Fruit fly (Drosophila melanogaster) whole organism, wandering third instar larva: ENCODE results near the gene CG5162.

ENCODE experiments used
- Abd-B ChIP-seq: fragments of >200 bp; optimal IDR thresholded peaks from 2 replicates; lab custom pipeline; 2017; ENCODE audit warnings: missing biosample characterization, missing genetic modification characterization
- CG32264 ChIP-seq: fragments of 200-800 bp; sonication (Bioruptor generic); optimal IDR thresholded peaks from 2 replicates; lab custom pipeline; 2016; ENCODE audit warnings: missing biosample characterization, missing genetic modification characterization
- CG9705 ChIP-seq: fragments of 200-800 bp; sonication (Bioruptor generic); optimal IDR thresholded peaks from 2 replicates; lab custom pipeline; 2018; ENCODE audit warnings: missing biosample characterization, mild to moderate bottlenecking, missing genetic modification characterization
- CrebA ChIP-seq: fragments of 200-800 bp; sonication (Bioruptor generic); optimal IDR thresholded peaks from 2 replicates; lab custom pipeline; 2016; ENCODE audit warnings: missing biosample characterization, mild to moderate bottlenecking, missing genetic modification characterization, borderline replicate concordance
- Dfd ChIP-seq: fragments of >200 bp; optimal IDR thresholded peaks from 2 replicates; lab custom pipeline; 2017; ENCODE audit warnings: missing biosample characterization, missing genetic modification characterization
- GATAd ChIP-seq: sonication (Bioruptor generic); optimal IDR thresholded peaks from 2 replicates; lab custom pipeline; 2016; ENCODE audit warnings: missing biosample characterization, missing genetic modification characterization
- HLH106 ChIP-seq: fragments of 200-800 bp; optimal IDR thresholded peaks from 3 replicates; lab custom pipeline; 2019; ENCODE audit warnings: missing biosample characterization, mild to moderate bottlenecking, missing genetic modification characterization, moderate library complexity
- Hnf4 ChIP-seq: fragments of 200-800 bp; sonication (Bioruptor generic); optimal IDR thresholded peaks from 2 replicates; lab custom pipeline; 2016; ENCODE audit warnings: missing biosample characterization, mild to moderate bottlenecking, missing genetic modification characterization
- Hr83 ChIP-seq: fragments of 200-300 bp; sonication (Bioruptor generic); optimal IDR thresholded peaks from 2 replicates; lab custom pipeline; 2016; ENCODE audit warnings: missing biosample characterization, mild to moderate bottlenecking, missing genetic modification characterization, moderate library complexity; ENCODE audit not compliant: poor library complexity, severe bottlenecking
- Jra ChIP-seq: sonication (Bioruptor generic); optimal IDR thresholded peaks from 2 replicates; lab custom pipeline; 2016; ENCODE audit warnings: missing biosample characterization, missing genetic modification characterization
- Mio ChIP-seq: sonication (Bioruptor generic); optimal IDR thresholded peaks from 2 replicates; lab custom pipeline; 2016; ENCODE audit warnings: missing biosample characterization, missing genetic modification characterization
- Myc ChIP-seq: fragments of >200 bp; optimal IDR thresholded peaks from 2 replicates; lab custom pipeline; 2017
- N ChIP-seq: fragments of >200 bp; optimal IDR thresholded peaks from 2 replicates; lab custom pipeline; 2018; ENCODE audit warnings: missing biosample characterization, missing external identifiers, missing genetic modification characterization
- OdsH ChIP-seq: fragments of 200-800 bp; sonication (Bioruptor generic); optimal IDR thresholded peaks from 2 replicates; lab custom pipeline; 2016; ENCODE audit warnings: missing biosample characterization, mild to moderate bottlenecking, missing genetic modification characterization
- Rel ChIP-seq, 2 experiments: fragments of 200-800 bp; sonication (Bioruptor generic) in 1 of 2; optimal IDR thresholded peaks; 2 replicates in 1 of 2; 3 replicates in 1 of 2; lab custom pipeline; 2016 to 2019; ENCODE audit warnings: mild to moderate bottlenecking in 2 of 2, missing biosample characterization in 2 of 2, missing genetic modification characterization in 2 of 2, moderate library complexity in 1 of 2
- Sp1 ChIP-seq: fragments of 200-800 bp; sonication (Bioruptor generic); optimal IDR thresholded peaks from 3 replicates; lab custom pipeline; 2019; ENCODE audit warnings: missing biosample characterization, mild to moderate bottlenecking, missing genetic modification characterization, moderate library complexity
- Vsx2 ChIP-seq: fragments of 200-300, 225-300 bp; sonication (Bioruptor generic); optimal IDR thresholded peaks from 2 replicates; lab custom pipeline; 2018; ENCODE audit warnings: missing biosample characterization, missing genetic modification characterization; ENCODE audit not compliant: partially characterized antibody
- br ChIP-seq: fragments of 200-800 bp; sonication (Bioruptor generic); optimal IDR thresholded peaks from 2 replicates; lab custom pipeline; 2016; ENCODE audit warnings: missing biosample characterization, missing genetic modification characterization
- brk ChIP-seq: fragments of 200-800 bp; sonication (Bioruptor generic); optimal IDR thresholded peaks from 2 replicates; lab custom pipeline; 2016; ENCODE audit warnings: missing biosample characterization, mild to moderate bottlenecking, missing genetic modification characterization
- dl ChIP-seq, 2 experiments: fragments of 175-275, 200-275 bp in 1 of 2; fragments of 200-275 bp in 1 of 2; sonication (Bioruptor generic); optimal IDR thresholded peaks; lab custom pipeline; 2018; ENCODE audit warnings: mild to moderate bottlenecking in 2 of 2, missing biosample characterization in 2 of 2, missing genetic modification characterization in 2 of 2, moderate library complexity in 2 of 2; ENCODE audit not compliant: partially characterized antibody in 2 of 2, insufficient read depth in 1 of 2
- dmrt93B ChIP-seq: fragments of 200-800 bp; sonication (Bioruptor generic); optimal IDR thresholded peaks from 2 replicates; lab custom pipeline; 2018; ENCODE audit warnings: missing biosample characterization, mild to moderate bottlenecking, missing genetic modification characterization
- dsf ChIP-seq: sonication (Bioruptor generic); optimal IDR thresholded peaks from 2 replicates; lab custom pipeline; 2016; ENCODE audit warnings: missing biosample characterization, missing genetic modification characterization, borderline replicate concordance
- foxo ChIP-seq, 2 experiments: fragments of 200-800 bp; sonication (Bioruptor generic); optimal IDR thresholded peaks; 2 replicates in 1 of 2; 3 replicates in 1 of 2; lab custom pipeline; 2016 to 2017; ENCODE audit warnings: missing biosample characterization in 2 of 2, missing genetic modification characterization in 2 of 2
- fru ChIP-seq: fragments of 200-800 bp; sonication (Bioruptor generic); optimal IDR thresholded peaks from 3 replicates; lab custom pipeline; 2016; ENCODE audit warnings: missing biosample characterization, mild to moderate bottlenecking, missing genetic modification characterization
- h ChIP-seq: fragments of 200-800 bp; sonication (Bioruptor generic); optimal IDR thresholded peaks from 3 replicates; lab custom pipeline; 2016; ENCODE audit warnings: missing biosample characterization, mild to moderate bottlenecking, missing genetic modification characterization
- jim ChIP-seq: fragments of 175-275, 200-325 bp; sonication (Bioruptor generic); optimal IDR thresholded peaks from 2 replicates; lab custom pipeline; 2016; ENCODE audit warnings: missing biosample characterization, mild to moderate bottlenecking, missing genetic modification characterization
- pan ChIP-seq: fragments of >200 bp; optimal IDR thresholded peaks from 2 replicates; lab custom pipeline; 2017
- psq ChIP-seq: fragments of 200-800 bp; sonication (Bioruptor generic); optimal IDR thresholded peaks from 3 replicates; lab custom pipeline; 2017; ENCODE audit warnings: missing biosample characterization, mild to moderate bottlenecking, missing genetic modification characterization, moderate library complexity
- rgr ChIP-seq: fragments of 200-800 bp; sonication (Bioruptor generic); optimal IDR thresholded peaks from 3 replicates; lab custom pipeline; 2016; ENCODE audit warnings: missing biosample characterization, mild to moderate bottlenecking, missing genetic modification characterization
- sage ChIP-seq: fragments of 200-800 bp; sonication (Bioruptor generic); optimal IDR thresholded peaks from 2 replicates; lab custom pipeline; 2016; ENCODE audit warnings: missing biosample characterization, mild to moderate bottlenecking, missing genetic modification characterization
- sv ChIP-seq: fragments of 200-800 bp; sonication (Bioruptor generic); optimal IDR thresholded peaks from 3 replicates; lab custom pipeline; 2016; ENCODE audit warnings: missing biosample characterization, missing genetic modification characterization
- tai ChIP-seq: sonication (Bioruptor generic); optimal IDR thresholded peaks from 2 replicates; lab custom pipeline; 2016; ENCODE audit warnings: missing biosample characterization, missing genetic modification characterization
- usp ChIP-seq: fragments of >200 bp; optimal IDR thresholded peaks from 2 replicates; lab custom pipeline; 2017; ENCODE audit warnings: missing biosample characterization, missing genetic modification characterization
- woc ChIP-seq: sonication (Bioruptor generic); optimal IDR thresholded peaks from 2 replicates; lab custom pipeline; 2016; ENCODE audit warnings: missing biosample characterization, mild to moderate bottlenecking, missing genetic modification characterization

Gene CG5162

dm6 chrX:17180523-17180922 is 34.6 kb upstream of the CG5162 start:
- TF ChIP-seq dl (GFP tag; optimal IDR thresholded peaks at IDR 0.05; lab: Kevin White, UChicago; ENCODE audit: insufficient read depth in 1 of 2, partially characterized antibody in 2 of 2), result no peak
- no peak for TF ChIP-seq woc
- no peak for TF ChIP-seq GATAd
- TF ChIP-seq foxo (GFP tag; optimal IDR thresholded peaks at IDR 0.05; lab: Kevin White, UChicago), result no peak
- no peak for TF ChIP-seq CG32264
- no peak for TF ChIP-seq fru (GFP tag; lab: Kevin White, UChicago)
- no peak for TF ChIP-seq Sp1 (GFP tag; lab: Kevin White, UChicago)
- no peak for TF ChIP-seq Abd-B (GFP tag; lab: Kevin White, UChicago)
- TF ChIP-seq Jra (GFP tag; lab: Kevin White, UChicago), result no peak
- TF ChIP-seq jim (GFP tag; lab: Kevin White, UChicago), result no peak
- TF ChIP-seq Myc (lab: Kevin White, UChicago), result no peak
- no peak for TF ChIP-seq CG9705
- no peak for TF ChIP-seq br (GFP tag; lab: Kevin White, UChicago)
- no peak for TF ChIP-seq h (GFP tag; lab: Kevin White, UChicago)
- TF ChIP-seq dsf (GFP tag; lab: Kevin White, UChicago), result no peak
- no peak for TF ChIP-seq sv (GFP tag; lab: Kevin White, UChicago)
- no peak for TF ChIP-seq tai
- no peak for TF ChIP-seq Rel (GFP tag; optimal IDR thresholded peaks at IDR 0.05; lab: Kevin White, UChicago)
- TF ChIP-seq Rel (tag; optimal IDR thresholded peaks at IDR 0.05; lab: Kevin White, UChicago), result no peak
- TF ChIP-seq OdsH, result no peak

dm6 chrX:17181264-17182198 is 33.6 kb upstream of the CG5162 start:
- TF ChIP-seq brk (GFP tag; lab: Kevin White, UChicago) (no peak), foxo (GFP tag; optimal IDR thresholded peaks at IDR 0.05; lab: Kevin White, UChicago) (peak in 1 of 2 experiments; percentile 14), Hr83 (GFP tag; lab: Kevin White, UChicago) (no peak), Abd-B (GFP tag; lab: Kevin White, UChicago) (no peak), usp (GFP tag; lab: Kevin White, UChicago) (no peak), CrebA (no peak), psq (GFP tag; lab: Kevin White, UChicago) (peak; percentile 23), sage (GFP tag; lab: Kevin White, UChicago) (no peak), pan (lab: Kevin White, UChicago) (no peak), fru (GFP tag; lab: Kevin White, UChicago) (no peak), sv (GFP tag; lab: Kevin White, UChicago) (no peak), Vsx2 (no peak), N (GFP tag; lab: Kevin White, UChicago) (no peak), Dfd (GFP tag; lab: Kevin White, UChicago) (peak; percentile 75), HLH106 (peak; percentile 45), OdsH (peak; percentile 26), Mio (GFP tag; lab: Kevin White, UChicago) (no peak), dsf (GFP tag; lab: Kevin White, UChicago) (no peak), Jra (GFP tag; lab: Kevin White, UChicago) (no peak), rgr (peak; percentile 9), dmrt93B (GFP tag; lab: Kevin White, UChicago) (no peak), Sp1 (GFP tag; lab: Kevin White, UChicago) (peak; percentile 46)

- no peak for TF ChIP-seq sv (GFP tag; lab: Kevin White, UChicago)
- no peak for TF ChIP-seq dsf (GFP tag; lab: Kevin White, UChicago)
- TF ChIP-seq Hr83 (GFP tag; lab: Kevin White, UChicago), result peak; percentile 61
- TF ChIP-seq Hnf4 (GFP tag; lab: Kevin White, UChicago), result no peak
- TF ChIP-seq HLH106, result no peak
These were observed 31.6 kb upstream of the CG5162 start for dm6 chrX:17183486-17183885.
